Worm (Caenorhabditis elegans) whole organism, late embryonic: ENCODE measurements around the gene C23H3.5.

ENCODE experiments used
- C38D4.7 ChIP-seq: fragments of 200-800 bp; sonication (Bioruptor generic); optimal IDR thresholded peaks from 2 replicates; lab custom pipeline; 2018; ENCODE audit warnings: mild to moderate bottlenecking, missing genetic modification characterization, moderate library complexity, missing compliant biosample characterization
- F13H6.1 ChIP-seq: sonication (generic microtip); optimal IDR thresholded peaks from 2 replicates; lab custom pipeline; 2016; ENCODE audit warnings: missing genetic modification characterization, missing compliant biosample characterization
- K09A11.1 ChIP-seq: sonication (generic microtip); optimal IDR thresholded peaks from 2 replicates; lab custom pipeline; 2017; ENCODE audit warnings: antibody characterized with exemption, mild to moderate bottlenecking, missing genetic modification characterization, missing compliant biosample characterization; ENCODE audit not compliant: insufficient read depth
- Y22D7AL.16 ChIP-seq: sonication (generic microtip); optimal IDR thresholded peaks from 2 replicates; lab custom pipeline; 2016; ENCODE audit warnings: missing genetic modification characterization, missing compliant biosample characterization
- ama-1 ChIP-seq: fragments of 150-350 bp; optimal IDR thresholded peaks from 2 replicates; lab custom pipeline; 2014
- ceh-14 ChIP-seq: sonication (generic microtip); optimal IDR thresholded peaks from 2 replicates; lab custom pipeline; 2016; ENCODE audit warnings: missing genotype, missing genetic modification characterization, missing compliant biosample characterization
- ceh-19 ChIP-seq: fragments of 200-800 bp; sonication (Bioruptor generic); optimal IDR thresholded peaks from 2 replicates; lab custom pipeline; 2018; ENCODE audit warnings: mild to moderate bottlenecking, missing genetic modification characterization, missing compliant biosample characterization
- ceh-22 ChIP-seq: sonication (generic microtip); optimal IDR thresholded peaks from 2 replicates; lab custom pipeline; 2017; ENCODE audit warnings: missing biosample characterization, missing genetic modification characterization
- ceh-24 ChIP-seq: sonication (generic microtip); optimal IDR thresholded peaks from 2 replicates; lab custom pipeline; 2016; ENCODE audit warnings: mild to moderate bottlenecking, missing genetic modification characterization, missing compliant biosample characterization
- ceh-30 ChIP-seq: fragments of 150-350 bp; optimal IDR thresholded peaks from 2 replicates; lab custom pipeline; 2014; ENCODE audit warnings: missing biosample characterization, missing genetic modification characterization
- ceh-31 ChIP-seq: sonication (generic microtip); optimal IDR thresholded peaks from 2 replicates; lab custom pipeline; 2016; ENCODE audit warnings: missing genetic modification characterization, missing compliant biosample characterization
- ceh-34 ChIP-seq: sonication (generic microtip); optimal IDR thresholded peaks from 2 replicates; lab custom pipeline; 2016; ENCODE audit warnings: mild to moderate bottlenecking, missing genetic modification characterization, missing compliant biosample characterization
- ceh-9 ChIP-seq: sonication (generic microtip); optimal IDR thresholded peaks from 2 replicates; lab custom pipeline; 2016; ENCODE audit warnings: mild to moderate bottlenecking, missing genetic modification characterization, inconsistent platforms, missing compliant biosample characterization
- dmd-4 ChIP-seq: sonication (generic microtip); optimal IDR thresholded peaks from 2 replicates; lab custom pipeline; 2016; ENCODE audit warnings: borderline replicate concordance, missing genetic modification characterization, missing compliant biosample characterization
- ets-4 ChIP-seq: sonication (generic microtip); optimal IDR thresholded peaks from 2 replicates; lab custom pipeline; 2016; ENCODE audit warnings: missing genetic modification characterization, missing compliant biosample characterization
- eyg-1 ChIP-seq: sonication (generic microtip); optimal IDR thresholded peaks from 2 replicates; lab custom pipeline; 2016; ENCODE audit warnings: missing genotype, missing genetic modification characterization, missing compliant biosample characterization
- gmeb-2 ChIP-seq: sonication (generic microtip); optimal IDR thresholded peaks from 2 replicates; lab custom pipeline; 2016; ENCODE audit warnings: missing genetic modification characterization, inconsistent platforms, missing compliant biosample characterization
- hlh-13 ChIP-seq: fragments of 200-800 bp; sonication (Bioruptor generic); optimal IDR thresholded peaks from 2 replicates; lab custom pipeline; 2018; ENCODE audit warnings: mild to moderate bottlenecking, missing genetic modification characterization, missing compliant biosample characterization
- hlh-15 ChIP-seq: sonication (generic microtip); optimal IDR thresholded peaks from 2 replicates; lab custom pipeline; 2016; ENCODE audit warnings: missing genetic modification characterization, missing compliant biosample characterization
- hlh-30 ChIP-seq: sonication (generic microtip); optimal IDR thresholded peaks from 2 replicates; lab custom pipeline; 2017; ENCODE audit warnings: antibody characterized with exemption, missing genetic modification characterization, missing compliant biosample characterization; ENCODE audit not compliant: insufficient read depth
- hlh-8 ChIP-seq: sonication (generic microtip); optimal IDR thresholded peaks from 2 replicates; lab custom pipeline; 2016; ENCODE audit warnings: missing genotype, missing genetic modification characterization, missing compliant biosample characterization
- mec-3 ChIP-seq: sonication (generic microtip); optimal IDR thresholded peaks from 2 replicates; lab custom pipeline; 2016; ENCODE audit warnings: borderline replicate concordance, missing genetic modification characterization, missing compliant biosample characterization
- nfya-1 ChIP-seq: sonication (generic microtip); optimal IDR thresholded peaks from 2 replicates; lab custom pipeline; 2017; ENCODE audit warnings: missing genetic modification characterization, mild to moderate bottlenecking, missing compliant biosample characterization, antibody characterized with exemption, moderate library complexity
- nhr-232 ChIP-seq: sonication (generic microtip); optimal IDR thresholded peaks from 2 replicates; lab custom pipeline; 2016; ENCODE audit warnings: missing genetic modification characterization, missing compliant biosample characterization
- odd-2 ChIP-seq: sonication (generic microtip); optimal IDR thresholded peaks from 2 replicates; lab custom pipeline; 2017; ENCODE audit warnings: antibody characterized with exemption, mild to moderate bottlenecking, missing genetic modification characterization, missing compliant biosample characterization
- pag-3 ChIP-seq: sonication (generic microtip); optimal IDR thresholded peaks from 2 replicates; lab custom pipeline; 2016; ENCODE audit warnings: missing compliant biosample characterization, missing genetic modification characterization, borderline replicate concordance
- pat-9 ChIP-seq: fragments of 200-800 bp; sonication (Bioruptor generic); optimal IDR thresholded peaks from 2 replicates; lab custom pipeline; 2018; ENCODE audit warnings: mild to moderate bottlenecking, missing genetic modification characterization, moderate library complexity, missing compliant biosample characterization
- pax-1 ChIP-seq: fragments of 150-350 bp; optimal IDR thresholded peaks from 2 replicates; lab custom pipeline; 2014; ENCODE audit warnings: missing biosample characterization, missing genetic modification characterization
- pha-4 ChIP-seq: fragments of 150-350 bp; optimal IDR thresholded peaks from 2 replicates; lab custom pipeline; 2018; ENCODE audit warnings: missing biosample characterization, missing genetic modification reagents, missing genetic modification characterization
- sdc-2 ChIP-seq: sonication (generic microtip); optimal IDR thresholded peaks from 2 replicates; lab custom pipeline; 2016; ENCODE audit warnings: missing genotype, missing genetic modification characterization, missing compliant biosample characterization
- syd-9 ChIP-seq: sonication (generic microtip); optimal IDR thresholded peaks from 2 replicates; lab custom pipeline; 2016; ENCODE audit warnings: mild to moderate bottlenecking, missing genetic modification characterization, moderate library complexity, missing compliant biosample characterization
- ttx-3 ChIP-seq: sonication (generic microtip); optimal IDR thresholded peaks from 2 replicates; lab custom pipeline; 2016; ENCODE audit warnings: missing genetic modification reagents, missing genetic modification characterization, missing compliant biosample characterization
- unc-3 ChIP-seq, 2 experiments: fragments of 200-800 bp in 1 of 2; sonication (Bioruptor generic) in 1 of 2; sonication (generic microtip) in 1 of 2; conservative IDR thresholded peaks in 1 of 2; optimal IDR thresholded peaks in 1 of 2; 2 replicates each; pipeline versions ENCODE4 v1.3.6 to Lab custom; 2016 to 2022; ENCODE audit warnings: missing compliant biosample characterization in 2 of 2, missing genetic modification characterization in 2 of 2, missing genetic modification reagents in 1 of 2
- unc-42 ChIP-seq: sonication (generic microtip); optimal IDR thresholded peaks from 2 replicates; lab custom pipeline; 2016; ENCODE audit warnings: missing genotype, missing genetic modification characterization, missing compliant biosample characterization
- unc-55 ChIP-seq: sonication (generic microtip); optimal IDR thresholded peaks from 2 replicates; lab custom pipeline; 2017; ENCODE audit warnings: missing biosample characterization, missing genetic modification reagents, missing genetic modification characterization
- unc-86 ChIP-seq: sonication (generic microtip); optimal IDR thresholded peaks from 2 replicates; lab custom pipeline; 2016; ENCODE audit warnings: missing genetic modification characterization, missing compliant biosample characterization
- zip-5 ChIP-seq: sonication (generic microtip); optimal IDR thresholded peaks from 2 replicates; lab custom pipeline; 2016; ENCODE audit warnings: missing genetic modification characterization, missing compliant biosample characterization

The C23H3.5 gene

DNA sequence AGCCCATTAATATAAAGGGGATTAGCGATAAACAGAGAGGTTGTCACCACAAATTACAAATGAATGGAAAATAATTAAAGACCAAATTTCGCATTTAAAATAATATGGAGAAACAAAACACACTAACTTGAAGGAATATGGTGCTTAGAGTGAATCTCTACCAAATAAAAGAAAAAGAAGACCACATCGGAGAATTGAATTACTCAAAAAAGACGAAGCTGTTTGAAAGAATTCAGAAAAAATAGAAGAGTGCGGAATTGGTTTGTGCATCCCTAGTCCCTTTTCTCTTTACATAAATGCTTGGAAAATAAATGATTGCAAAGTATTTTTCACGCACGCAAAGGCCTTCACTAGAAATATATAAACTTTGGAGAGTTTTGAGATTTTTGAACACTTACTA is 26.5 kb downstream of the C23H3.5 start:
- no peak for TF ChIP-seq eyg-1 (tag; lab: Kevin White, UChicago)
- TF ChIP-seq unc-3 (GFP tag; conservative IDR thresholded peaks at IDR 0.05; lab: Robert Waterston, UW), result no peak
- no peak for TF ChIP-seq unc-3 (tag; optimal IDR thresholded peaks at IDR 0.05; lab: Kevin White, UChicago)
- no peak for TF ChIP-seq ttx-3 (tag; lab: Kevin White, UChicago)
- no peak for TF ChIP-seq ceh-9 (tag; lab: Kevin White, UChicago)
- no peak for TF ChIP-seq K09A11.1 (tag; lab: Kevin White, UChicago)
- TF ChIP-seq syd-9 (tag; lab: Kevin White, UChicago), result no peak
- no peak for TF ChIP-seq hlh-13 (GFP tag; lab: Kevin White, UChicago)
- TF ChIP-seq ceh-30, result no peak
- TF ChIP-seq odd-2 (tag; lab: Kevin White, UChicago), result no peak
- no peak for TF ChIP-seq pax-1 (tag; lab: Kevin White, UChicago)
- TF ChIP-seq ceh-34 (tag; lab: Kevin White, UChicago), result no peak
- TF ChIP-seq ceh-31 (tag; lab: Kevin White, UChicago), result no peak
- TF ChIP-seq pha-4 (tag; lab: Kevin White, UChicago), result no peak
- TF ChIP-seq ceh-24 (tag; lab: Kevin White, UChicago), result no peak
- no peak for TF ChIP-seq mec-3
- no peak for TF ChIP-seq ceh-22 (tag; lab: Kevin White, UChicago)
- no peak for TF ChIP-seq ama-1 (lab: Kevin White, UChicago)
- TF ChIP-seq pat-9 (tag; lab: Kevin White, UChicago), result no peak
- TF ChIP-seq, all 69 proteins: peak for 0

- TF ChIP-seq hlh-15 (tag; lab: Kevin White, UChicago) (no peak), F13H6.1 (no peak), ceh-34 (tag; lab: Kevin White, UChicago) (peak; percentile 51)
These were observed 28.5 kb downstream of the C23H3.5 start for ce11 chrII:75831-76230.

- TF ChIP-seq nfya-1 (tag; lab: Kevin White, UChicago) (no peak), hlh-8 (no peak), unc-42 (tag; lab: Kevin White, UChicago) (no peak), ceh-14 (tag; lab: Kevin White, UChicago) (no peak), sdc-2 (no peak), unc-3 (GFP tag; conservative IDR thresholded peaks at IDR 0.05; lab: Robert Waterston, UW) (no peak), unc-3 (tag; optimal IDR thresholded peaks at IDR 0.05; lab: Kevin White, UChicago) (no peak), C38D4.7 (GFP tag; lab: Kevin White, UChicago) (no peak), hlh-30 (tag; lab: Kevin White, UChicago) (no peak), ceh-30 (no peak), ttx-3 (tag; lab: Kevin White, UChicago) (no peak)
These were observed 29.3 kb downstream of the C23H3.5 start for ce11 chrII:76662-77061.

- TF ChIP-seq ceh-19 (GFP tag; lab: Kevin White, UChicago) (no peak), gmeb-2 (tag; lab: Kevin White, UChicago) (no peak), nfya-1 (tag; lab: Kevin White, UChicago) (no peak), ets-4 (no peak), pax-1 (tag; lab: Kevin White, UChicago) (no peak), pag-3 (no peak), odd-2 (tag; lab: Kevin White, UChicago) (no peak), Y22D7AL.16 (tag; lab: Kevin White, UChicago) (no peak), unc-55 (GFP tag; lab: Kevin White, UChicago) (no peak), zip-5 (tag; lab: Kevin White, UChicago) (no peak), dmd-4 (tag; lab: Kevin White, UChicago) (no peak), nhr-232 (no peak), unc-86 (tag; lab: Kevin White, UChicago) (no peak)
These were observed 31.8 kb downstream of the C23H3.5 start, which contains the start of gene C23H3.9 for ce11 chrII:79166-79565. Gene C23H3.9 (minus strand): TSS chrII:79266.
